Worm (Caenorhabditis elegans) whole organism, L1 larva: ENCODE results near the gene C35B1.4.

ENCODE experiments used
- fkh-10 ChIP-seq: sonication (generic microtip); optimal IDR thresholded peaks from 2 replicates; lab custom pipeline; 2017; ENCODE audit warnings: missing biosample characterization, missing genetic modification reagents, missing genetic modification characterization
- jun-1 ChIP-seq: fragments of 150-350 bp; optimal IDR thresholded peaks from 2 replicates; lab custom pipeline; 2014; ENCODE audit warnings: missing biosample characterization, missing genetic modification reagents, missing genetic modification characterization
- lin-14 ChIP-seq: fragments of 200-800 bp; sonication (Bioruptor generic); optimal IDR thresholded peaks from 2 replicates; lab custom pipeline; 2018; ENCODE audit warnings: mild to moderate bottlenecking, missing genetic modification characterization, moderate library complexity, missing compliant biosample characterization
- mdl-1 ChIP-seq, 2 experiments: fragments of 150-350 bp; optimal IDR thresholded peaks; 2 replicates each; lab custom pipeline; 2014 to 2017; ENCODE audit warnings: missing biosample characterization in 2 of 2, missing genetic modification characterization in 2 of 2, inconsistent platforms in 1 of 2
- snpc-4 ChIP-seq: fragments of 150-350 bp; optimal IDR thresholded peaks from 2 replicates; lab custom pipeline; 2014; ENCODE audit warnings: missing biosample characterization, missing genetic modification characterization
- zag-1 ChIP-seq: fragments of 150-350 bp; optimal IDR thresholded peaks from 2 replicates; lab custom pipeline; 2014; ENCODE audit warnings: missing biosample characterization, missing genetic modification characterization

- no peak for TF ChIP-seq lin-14 (GFP tag; lab: Kevin White, UChicago)
- no peak for TF ChIP-seq snpc-4
- no peak for TF ChIP-seq fkh-10
- TF ChIP-seq mdl-1 (tag; optimal IDR thresholded peaks at IDR 0.05; lab: Kevin White, UChicago) = no peak
- TF ChIP-seq jun-1 = no peak
- TF ChIP-seq zag-1 (tag; lab: Kevin White, UChicago) = no peak
Observed at ce11 chrIV:4102720-4103119, 23.1 kb downstream of the C35B1.4 start, which contains the start of gene ubc-1.
